Worm (Caenorhabditis elegans) whole organism, L4 larva: ENCODE results near the gene C29E4.17.
A peak's percentile ranks its signal among the peaks of the same experiment; 100 is the strongest.

Experiments used
- ZK546.5 ChIP-seq, 2 experiments: sonication (generic microtip); optimal IDR thresholded peaks; 2 replicates each; lab custom pipeline; 2017; ENCODE audit warnings: missing biosample characterization in 2 of 2, missing genetic modification characterization in 2 of 2
- aly-2 ChIP-seq: sonication (generic microtip); optimal IDR thresholded peaks from 2 replicates; lab custom pipeline; 2018; ENCODE audit warnings: missing biosample characterization, missing genetic modification characterization
- ceh-44 ChIP-seq: fragments of 200-800 bp; sonication (Bioruptor generic); IDR thresholded peaks from 2 replicates; pipeline ENCODE4 v1.3.6; 2022; ENCODE audit warnings: missing genetic modification reagents, missing genetic modification characterization, missing compliant biosample characterization
- dpl-1 ChIP-seq: fragments of 150-350 bp; optimal IDR thresholded peaks from 2 replicates; lab custom pipeline; 2014; ENCODE audit warnings: missing biosample characterization, missing genetic modification reagents, missing genetic modification characterization
- lin-15B ChIP-seq: fragments of 150-350 bp; sonication (generic microtip); optimal IDR thresholded peaks from 3 replicates; lab custom pipeline; 2014; ENCODE audit warnings: missing biosample characterization, missing genetic modification characterization
- mes-2 ChIP-seq: sonication (generic microtip); optimal IDR thresholded peaks from 2 replicates; lab custom pipeline; 2016; ENCODE audit warnings: missing genotype, mild to moderate bottlenecking, missing genetic modification characterization, missing compliant biosample characterization; ENCODE audit not compliant: poor library complexity, severe bottlenecking
- pha-4 ChIP-seq, 2 experiments: fragments of 150-350 bp in 1 of 2; fragments of 200-800 bp in 1 of 2; sonication (Bioruptor generic) in 1 of 2; IDR thresholded peaks in 1 of 2; optimal IDR thresholded peaks in 1 of 2; 2 replicates each; pipeline versions ENCODE4 v1.3.6 to Lab custom; 2014 to 2022; ENCODE audit warnings: missing genetic modification characterization in 2 of 2, missing genetic modification reagents in 2 of 2, missing biosample characterization in 1 of 2, missing compliant biosample characterization in 1 of 2
- sdz-12 ChIP-seq: fragments of 200-800 bp; sonication (Bioruptor generic); optimal IDR thresholded peaks from 2 replicates; lab custom pipeline; 2018; ENCODE audit warnings: mild to moderate bottlenecking, missing genetic modification characterization, missing compliant biosample characterization
- snpc-1.2 ChIP-seq: fragments of 200-800 bp; sonication (Bioruptor generic); IDR thresholded peaks from 2 replicates; pipeline ENCODE4 v1.3.6; 2022; ENCODE audit warnings: missing genetic modification reagents, missing genetic modification characterization, missing compliant biosample characterization
- vab-7 ChIP-seq: fragments of 200-800 bp; sonication (Bioruptor generic); IDR thresholded peaks from 2 replicates; pipeline ENCODE4 v1.3.6; 2022; ENCODE audit warnings: missing genetic modification reagents, missing genetic modification characterization, missing compliant biosample characterization

DNA sequence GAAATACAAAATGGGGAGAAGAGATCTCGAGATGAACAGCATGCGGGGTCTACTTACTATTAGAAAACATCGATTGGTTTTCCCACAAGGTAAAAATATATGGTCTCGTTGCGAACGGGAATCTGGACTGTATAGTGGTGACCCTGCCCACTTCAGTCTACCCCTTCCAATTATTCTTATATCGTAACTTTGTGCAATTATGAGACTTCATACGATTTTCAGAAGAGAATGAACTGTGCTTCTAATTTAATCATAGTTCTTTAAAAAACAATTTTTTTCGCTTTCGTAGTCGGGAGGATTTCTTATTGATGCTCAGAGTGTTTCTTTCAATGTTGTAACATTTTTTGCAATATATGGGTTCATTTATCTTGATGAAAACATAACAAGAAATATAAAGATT is 49.8 kb downstream of the C29E4.17 start, which contains the start of gene F54H12.5:
- TF ChIP-seq mes-2 (tag; lab: Kevin White, UChicago) (no peak), aly-2 (no peak), sdz-12 (GFP tag; lab: Kevin White, UChicago) (no peak), ceh-44 (no peak), ZK546.5 (tag; optimal IDR thresholded peaks at IDR 0.05; lab: Kevin White, UChicago) (no peak), dpl-1 (no peak), pha-4 (GFP tag; IDR thresholded peaks at IDR 0.05; lab: Robert Waterston, UW) (no peak), pha-4 (tag; optimal IDR thresholded peaks at IDR 0.05; lab: Kevin White, UChicago) (no peak), lin-15B (tag; lab: Kevin White, UChicago) (no peak), vab-7 (GFP tag; lab: Robert Waterston, UW) (no peak), snpc-1.2 (0 out of 2 replicates have a peak, but pooled peaks have one; percentile 29)
